Fruit fly (Drosophila melanogaster): ENCODE measurements around the gene CG3847.

Gene CG3847

DNA sequence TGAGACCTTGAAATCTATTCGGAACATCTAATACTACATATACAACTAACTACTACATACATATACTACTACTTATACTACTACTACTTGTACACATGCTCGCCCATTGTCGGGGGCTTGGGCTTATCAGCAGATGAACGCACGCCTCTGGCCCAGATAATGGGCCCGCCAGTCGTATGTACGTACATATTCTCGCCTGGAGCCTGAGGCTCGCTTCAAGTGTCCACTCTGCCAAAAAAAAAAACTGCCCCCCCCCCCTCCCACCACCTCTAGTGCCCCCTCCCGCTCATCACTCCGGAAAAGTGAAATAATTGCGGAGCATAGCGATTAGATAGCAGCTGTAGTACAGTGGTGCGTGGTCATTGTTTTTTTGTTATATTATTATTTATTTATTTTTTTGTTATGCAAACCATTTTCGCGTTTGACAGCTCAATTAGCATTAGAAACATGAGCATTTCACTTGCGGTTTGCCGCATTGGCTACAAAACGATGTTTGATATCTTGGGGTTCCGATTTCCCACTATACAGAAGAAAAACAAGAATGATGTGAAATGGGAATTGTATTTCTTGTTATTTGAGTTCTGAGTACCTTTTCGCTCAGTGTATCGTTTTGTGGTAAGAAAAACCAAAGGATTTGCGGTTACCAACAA, 10.0 kb downstream of the CG3847 start:
- TF ChIP-seq CG11902 (GFP tag; optimal IDR thresholded peaks at IDR 0.05) = peak; percentile 23
- TF ChIP-seq esn (GFP tag; optimal IDR thresholded peaks at IDR 0.05) = peak; percentile 46
- peak; percentile 55 for TF ChIP-seq OdsH (GFP tag; optimal IDR thresholded peaks at IDR 0.05)
- peak; percentile 43 for TF ChIP-seq pdm3 (GFP tag; optimal IDR thresholded peaks at IDR 0.05)
- TF ChIP-seq Lpt (GFP tag; optimal IDR thresholded peaks at IDR 0.05) = peak; percentile 45
- TF ChIP-seq fd85E (GFP tag; optimal IDR thresholded peaks at IDR 0.05) = no peak
- no peak for TF ChIP-seq Hr39 (GFP tag; optimal IDR thresholded peaks at IDR 0.05)
- no peak for TF ChIP-seq svp (GFP tag)
- peak; percentile 40 for TF ChIP-seq dac (GFP tag; optimal IDR thresholded peaks at IDR 0.05)
- TF ChIP-seq spab (GFP tag; optimal IDR thresholded peaks at IDR 0.05) = no peak
- TF ChIP-seq Hr38 (GFP tag; optimal IDR thresholded peaks at IDR 0.05) = no peak
- peak; percentile 10 for TF ChIP-seq CG10669 (GFP tag; optimal IDR thresholded peaks at IDR 0.05)
- 0 out of 2 replicates have a peak, but pooled peaks have one; percentile 30 for TF ChIP-seq CG11294 (GFP tag; IDR thresholded peaks at IDR 0.05)
- TF ChIP-seq CG11762 (GFP tag; optimal IDR thresholded peaks at IDR 0.05; ENCODE audit: insufficient read depth) = peak; percentile 32
- TF ChIP-seq CG1621 (tag; optimal IDR thresholded peaks at IDR 0.05) = no peak
- TF ChIP-seq Hr4 (GFP tag; optimal IDR thresholded peaks at IDR 0.05) = peak; percentile 63
- peak; percentile 68 for TF ChIP-seq CG8119 (GFP tag; IDR thresholded peaks at IDR 0.05)
- no peak for TF ChIP-seq Eip75B (GFP tag; optimal IDR thresholded peaks at IDR 0.05)
- peak; percentile 26 for TF ChIP-seq Sox14 (GFP tag; optimal IDR thresholded peaks at IDR 0.05)
- no peak for TF ChIP-seq Blimp-1 (GFP tag; optimal IDR thresholded peaks at IDR 0.05)
- no peak for TF ChIP-seq fd59A (GFP tag; optimal IDR thresholded peaks at IDR 0.05)
- TF ChIP-seq CG15336 (GFP tag; IDR thresholded peaks at IDR 0.05) = peak; percentile 73
- TF ChIP-seq net (GFP tag; optimal IDR thresholded peaks at IDR 0.05) = no peak
- TF ChIP-seq CG6854 (GFP tag; optimal IDR thresholded peaks at IDR 0.05) = no peak
- TF ChIP-seq CG6163 (GFP tag; IDR thresholded peaks at IDR 0.05) = peak; percentile 61; the same call in 1 of the 3 replicates
- TF ChIP-seq Ets21C (GFP tag; optimal IDR thresholded peaks at IDR 0.05) = no peak
- no peak for TF ChIP-seq CG9139 (GFP tag; optimal IDR thresholded peaks at IDR 0.05)
- TF ChIP-seq CG3919 (GFP tag; optimal IDR thresholded peaks at IDR 0.05) = peak; percentile 44
- peak; percentile 24 for TF ChIP-seq CG7368 (GFP tag; optimal IDR thresholded peaks at IDR 0.05)
- TF ChIP-seq salr (GFP tag; optimal IDR thresholded peaks at IDR 0.05) = peak in 1 of 2 experiments; percentile 41
- peak in 1 of 2 experiments; percentile 6 for TF ChIP-seq ss (GFP tag; optimal IDR thresholded peaks at IDR 0.05)
- peak; percentile 33; the same call in 1 of the 2 replicates for TF ChIP-seq Gug (GFP tag; IDR thresholded peaks at IDR 0.05)
- TF ChIP-seq Sox102F (GFP tag; optimal IDR thresholded peaks at IDR 0.05) = no peak
- TF ChIP-seq CG8632 (GFP tag; optimal IDR thresholded peaks at IDR 0.05) = peak; percentile 32
- peak; percentile 72 for TF ChIP-seq CG4318 (GFP tag; optimal IDR thresholded peaks at IDR 0.05)
- TF ChIP-seq Met (GFP tag; optimal IDR thresholded peaks at IDR 0.05) = no peak
- peak; percentile 61 for TF ChIP-seq CG6276 (GFP tag; optimal IDR thresholded peaks at IDR 0.05)
- TF ChIP-seq acj6 (GFP tag; optimal IDR thresholded peaks at IDR 0.05) = peak; percentile 43
- TF ChIP-seq fkh (GFP tag; optimal IDR thresholded peaks at IDR 0.05) = no peak
- peak; percentile 16 for TF ChIP-seq topi (GFP tag; optimal IDR thresholded peaks at IDR 0.05)
- TF ChIP-seq Eip78C (GFP tag) = peak; percentile 86
- peak; percentile 3 for TF ChIP-seq lz (GFP tag; optimal IDR thresholded peaks at IDR 0.05)
- TF ChIP-seq Sox15 (GFP tag; optimal IDR thresholded peaks at IDR 0.05) = peak; percentile 30
- TF ChIP-seq CG3032 (tag; optimal IDR thresholded peaks at IDR 0.05) = no peak
- no peak for TF ChIP-seq Eip93F (GFP tag; optimal IDR thresholded peaks at IDR 0.05)
- TF ChIP-seq eg (GFP tag; IDR thresholded peaks at IDR 0.05) = peak; percentile 71
- peak; percentile 18 for TF ChIP-seq CG8319 (GFP tag; optimal IDR thresholded peaks at IDR 0.05)
- peak; percentile 13 for TF ChIP-seq CG31627 (GFP tag; optimal IDR thresholded peaks at IDR 0.05)
- no peak for TF ChIP-seq CG16779 (tag; optimal IDR thresholded peaks at IDR 0.05)
- no peak for TF ChIP-seq CG6808 (GFP tag; optimal IDR thresholded peaks at IDR 0.05)
- no peak for TF ChIP-seq dsx (GFP tag; optimal IDR thresholded peaks at IDR 0.05; ENCODE audit: poor library complexity, severe bottlenecking)
